Fruit fly (Drosophila melanogaster) whole organism, embryonic: ENCODE data around the gene SmE.

Experiments used
- Ada2b ChIP-seq: fragments of 200-800 bp; sonication (Bioruptor generic); IDR thresholded peaks from 2 replicates; pipeline ENCODE4 v1.3.6; 2022; ENCODE audit warnings: missing biosample characterization, missing genetic modification characterization
- Blimp-1 ChIP-seq: fragments of 200-800 bp; sonication (Bioruptor generic); optimal IDR thresholded peaks from 3 replicates; lab custom pipeline; 2018; ENCODE audit warnings: missing biosample characterization, missing genetic modification characterization, mild to moderate bottlenecking, moderate library complexity, missing genetic modification reagents
- CG10959 ChIP-seq: fragments of 200-800 bp; sonication (Bioruptor generic); IDR thresholded peaks from 2 replicates; pipeline ENCODE4 v1.3.6; 2022; ENCODE audit warnings: missing biosample characterization, missing genetic modification characterization
- CG11247 ChIP-seq: fragments of 200-800 bp; sonication (Bioruptor generic); IDR thresholded peaks from 2 replicates; pipeline ENCODE4 v1.3.6; 2022; ENCODE audit warnings: missing biosample characterization, missing genetic modification characterization
- CG1233 ChIP-seq: fragments of 200-800 bp; sonication (Bioruptor generic); optimal IDR thresholded peaks from 4 replicates; lab custom pipeline; 2018; ENCODE audit warnings: missing biosample characterization, mild to moderate bottlenecking, missing genetic modification characterization
- CG13424 ChIP-seq: fragments of 200-800 bp; sonication (Bioruptor generic); optimal IDR thresholded peaks from 2 replicates; lab custom pipeline; 2019; ENCODE audit warnings: missing biosample characterization, mild to moderate bottlenecking, missing genetic modification characterization, moderate library complexity
- CG17328 ChIP-seq: fragments of 200-800 bp; sonication (Bioruptor generic); IDR thresholded peaks from 2 replicates; pipeline ENCODE4 v1.3.6; 2022; ENCODE audit warnings: missing biosample characterization, missing genetic modification characterization
- CG17612 ChIP-seq: fragments of 200-800 bp; sonication (Bioruptor generic); IDR thresholded peaks from 2 replicates; pipeline ENCODE4 v1.3.6; 2022; ENCODE audit warnings: missing biosample characterization, missing genetic modification characterization
- CG18262 ChIP-seq: fragments of 200-800 bp; optimal IDR thresholded peaks from 3 replicates; lab custom pipeline; 2019; ENCODE audit warnings: missing biosample characterization, mild to moderate bottlenecking, missing genetic modification characterization, moderate library complexity
- CG18476 ChIP-seq: fragments of 200-800 bp; sonication (Bioruptor generic); optimal IDR thresholded peaks from 2 replicates; lab custom pipeline; 2016; ENCODE audit warnings: missing biosample characterization, mild to moderate bottlenecking, missing genetic modification characterization
- CG18764 ChIP-seq: fragments of 200-800 bp; sonication (Bioruptor generic); optimal IDR thresholded peaks from 3 replicates; lab custom pipeline; 2016; ENCODE audit warnings: missing biosample characterization, missing genetic modification characterization
- CG33213 ChIP-seq: fragments of 200-800 bp; sonication (Bioruptor generic); optimal IDR thresholded peaks from 3 replicates; lab custom pipeline; 2016; ENCODE audit warnings: missing biosample characterization, missing genetic modification characterization
- CG3407 ChIP-seq: fragments of 200-800 bp; sonication (Bioruptor generic); optimal IDR thresholded peaks from 2 replicates; lab custom pipeline; 2018; ENCODE audit warnings: missing biosample characterization, mild to moderate bottlenecking, missing genetic modification characterization
- CG34224 ChIP-seq: fragments of 200-800 bp; sonication (Bioruptor generic); IDR thresholded peaks from 3 replicates; pipeline ENCODE4 v1.3.6; 2022; ENCODE audit warnings: missing biosample characterization, missing genetic modification characterization; ENCODE audit not compliant: partially characterized antibody
- CG34422 ChIP-seq: fragments of 200-800 bp; sonication (Bioruptor generic); IDR thresholded peaks from 3 replicates; pipeline ENCODE4 v1.3.6; 2022; ENCODE audit warnings: missing biosample characterization, missing genetic modification characterization
- CG5245 ChIP-seq: fragments of 200-800 bp; sonication (Bioruptor generic); optimal IDR thresholded peaks from 3 replicates; lab custom pipeline; 2016; ENCODE audit warnings: missing biosample characterization, missing genetic modification characterization
- CG7271 ChIP-seq: fragments of 200-800 bp; sonication (Bioruptor generic); optimal IDR thresholded peaks from 2 replicates; lab custom pipeline; 2018; ENCODE audit warnings: missing biosample characterization, mild to moderate bottlenecking, missing genetic modification characterization, moderate library complexity
- CG7786 ChIP-seq: fragments of 200-800 bp; sonication (Bioruptor generic); optimal IDR thresholded peaks from 2 replicates; lab custom pipeline; 2016; ENCODE audit warnings: missing biosample characterization, missing genetic modification characterization
- CG7928 ChIP-seq: fragments of 200-800 bp; sonication (Bioruptor generic); optimal IDR thresholded peaks from 2 replicates; lab custom pipeline; 2017; ENCODE audit warnings: missing biosample characterization, mild to moderate bottlenecking, missing genetic modification characterization
- CG7987 ChIP-seq: fragments of 200-800 bp; sonication (Bioruptor generic); optimal IDR thresholded peaks from 2 replicates; lab custom pipeline; 2018; ENCODE audit warnings: missing biosample characterization, mild to moderate bottlenecking, missing genetic modification characterization, moderate library complexity
- CG8944 ChIP-seq: fragments of 200-800 bp; sonication (Bioruptor generic); optimal IDR thresholded peaks from 3 replicates; lab custom pipeline; 2016; ENCODE audit warnings: missing biosample characterization, missing genetic modification characterization
- GATAe ChIP-seq: fragments of 200-800 bp; sonication (Bioruptor generic); conservative IDR thresholded peaks from 2 replicates; pipeline ENCODE4 v1.3.6; 2022; ENCODE audit warnings: missing biosample characterization, missing genetic modification characterization
- HHEX ChIP-seq: fragments of 200-800 bp; sonication (Bioruptor generic); optimal IDR thresholded peaks from 3 replicates; lab custom pipeline; 2017; ENCODE audit warnings: missing biosample characterization, mild to moderate bottlenecking, missing genetic modification characterization, missing genetic modification reagents
- HmgD ChIP-seq: fragments of 200-800 bp; sonication (Bioruptor generic); optimal IDR thresholded peaks from 3 replicates; lab custom pipeline; 2016; ENCODE audit warnings: missing biosample characterization, missing genetic modification characterization
- Lhr ChIP-seq: fragments of 200-800 bp; sonication (Bioruptor generic); optimal IDR thresholded peaks from 3 replicates; lab custom pipeline; 2017; ENCODE audit warnings: mild to moderate bottlenecking, missing biosample characterization, missing genetic modification reagents, missing genetic modification characterization
- Side ChIP-seq: fragments of 200-800 bp; sonication (Bioruptor generic); optimal IDR thresholded peaks from 2 replicates; lab custom pipeline; 2016; ENCODE audit warnings: missing biosample characterization, missing genetic modification characterization
- Stat92E ChIP-seq, 3 experiments: fragments of >200 bp in 2 of 3; fragments of 200-800 bp in 1 of 3; sonication (Bioruptor generic) in 1 of 3; optimal IDR thresholded peaks; 2 replicates each; lab custom pipeline; 2017 to 2019; ENCODE audit warnings: missing biosample characterization in 3 of 3, missing genetic modification characterization in 3 of 3, mild to moderate bottlenecking in 1 of 3, moderate library complexity in 1 of 3
- Trl ChIP-seq, 3 experiments: fragments of >200 bp in 2 of 3; fragments of 200-800 bp in 1 of 3; sonication (Bioruptor generic) in 1 of 3; optimal IDR thresholded peaks; 2 replicates in 1 of 3; 3 replicates in 2 of 3; lab custom pipeline; 2016 to 2017; ENCODE audit warnings: missing biosample characterization in 1 of 3, missing genetic modification characterization in 1 of 3
- ara ChIP-seq: fragments of 200-800 bp; sonication (Bioruptor generic); IDR thresholded peaks from 2 replicates; pipeline ENCODE4 v1.3.6; 2022; ENCODE audit warnings: missing biosample characterization, missing genetic modification characterization
- bab2 ChIP-seq: fragments of 200-800 bp; sonication (Bioruptor generic); optimal IDR thresholded peaks from 2 replicates; lab custom pipeline; 2016; ENCODE audit warnings: missing biosample characterization, missing genetic modification characterization
- bbx ChIP-seq: fragments of 200-800 bp; sonication (Bioruptor generic); IDR thresholded peaks from 2 replicates; pipeline ENCODE4 v1.3.6; 2022; ENCODE audit warnings: missing biosample characterization, missing genetic modification characterization; ENCODE audit not compliant: partially characterized antibody
- cato ChIP-seq: fragments of 200-800 bp; sonication (Bioruptor generic); optimal IDR thresholded peaks from 2 replicates; lab custom pipeline; 2016; ENCODE audit warnings: missing biosample characterization, missing genetic modification characterization, borderline replicate concordance
- caup ChIP-seq: fragments of 200-800 bp; sonication (Bioruptor generic); optimal IDR thresholded peaks from 3 replicates; lab custom pipeline; 2017; ENCODE audit warnings: missing biosample characterization, mild to moderate bottlenecking, missing genetic modification characterization, moderate library complexity; ENCODE audit not compliant: severe bottlenecking
- disco-r ChIP-seq: fragments of 200-800 bp; sonication (Bioruptor generic); optimal IDR thresholded peaks from 2 replicates; lab custom pipeline; 2016; ENCODE audit warnings: missing biosample characterization, missing genetic modification characterization
- dmrt99B ChIP-seq: fragments of 200-800 bp; sonication (Bioruptor generic); optimal IDR thresholded peaks from 2 replicates; lab custom pipeline; 2018; ENCODE audit warnings: missing biosample characterization, mild to moderate bottlenecking, missing genetic modification characterization, moderate library complexity
- exex ChIP-seq: fragments of 200-800 bp; sonication (Bioruptor generic); optimal IDR thresholded peaks from 4 replicates; lab custom pipeline; 2018; ENCODE audit warnings: missing biosample characterization, mild to moderate bottlenecking, missing genetic modification characterization, moderate library complexity
- ftz-f1 ChIP-seq: fragments of 200-800 bp; sonication (Bioruptor generic); optimal IDR thresholded peaks from 2 replicates; lab custom pipeline; 2016; ENCODE audit warnings: missing biosample characterization, missing genetic modification characterization
- grau ChIP-seq: fragments of 200-800 bp; optimal IDR thresholded peaks from 3 replicates; lab custom pipeline; 2019; ENCODE audit warnings: missing biosample characterization, mild to moderate bottlenecking, missing genetic modification characterization, moderate library complexity
- maf-S ChIP-seq: fragments of 200-800 bp; sonication (Bioruptor generic); optimal IDR thresholded peaks from 2 replicates; lab custom pipeline; 2016; ENCODE audit warnings: missing biosample characterization, missing genetic modification characterization
- mam ChIP-seq: fragments of 200-800 bp; sonication (Bioruptor generic); optimal IDR thresholded peaks from 3 replicates; lab custom pipeline; 2016; ENCODE audit warnings: missing biosample characterization, missing genetic modification characterization
- org-1 ChIP-seq: fragments of 200-800 bp; sonication (Bioruptor generic); optimal IDR thresholded peaks from 2 replicates; lab custom pipeline; 2017; ENCODE audit warnings: missing biosample characterization, missing genetic modification characterization
- phol ChIP-seq: fragments of 200-800 bp; sonication (Bioruptor generic); optimal IDR thresholded peaks from 3 replicates; lab custom pipeline; 2018; ENCODE audit warnings: missing biosample characterization, mild to moderate bottlenecking, missing genetic modification characterization, moderate library complexity
- sqz ChIP-seq: fragments of 200-800 bp; sonication (Bioruptor generic); optimal IDR thresholded peaks from 3 replicates; lab custom pipeline; 2018; ENCODE audit warnings: missing biosample characterization, mild to moderate bottlenecking, missing genetic modification characterization
- tap ChIP-seq: fragments of 200-800 bp; optimal IDR thresholded peaks from 3 replicates; lab custom pipeline; 2019; ENCODE audit warnings: missing biosample characterization, mild to moderate bottlenecking, missing genetic modification characterization, moderate library complexity
- tll ChIP-seq, 2 experiments: fragments of 200-800 bp in 1 of 2; fragments of >200 bp in 1 of 2; sonication (Bioruptor generic) in 1 of 2; optimal IDR thresholded peaks; 2 replicates each; lab custom pipeline; 2017 to 2019; ENCODE audit warnings: missing biosample characterization in 2 of 2, missing genetic modification characterization in 2 of 2, mild to moderate bottlenecking in 1 of 2, moderate library complexity in 1 of 2
- ttk ChIP-seq: fragments of 200-800 bp; sonication (Bioruptor generic); IDR thresholded peaks from 2 replicates; pipeline ENCODE4 v2.1.2; 2022; ENCODE audit warnings: missing biosample characterization, missing genetic modification characterization
- vnd ChIP-seq: fragments of 200-800 bp; sonication (Bioruptor generic); IDR thresholded peaks from 3 replicates; pipeline ENCODE4 v1.3.6; 2022; ENCODE audit warnings: missing biosample characterization, missing genetic modification characterization; ENCODE audit not compliant: partially characterized antibody
- vvl ChIP-seq: fragments of 200-800 bp; sonication (Bioruptor generic); IDR thresholded peaks from 2 replicates; pipeline ENCODE4 v1.3.6; 2022; ENCODE audit warnings: missing biosample characterization, missing genetic modification characterization

SmE gene

dm6 chr2L:7932091-7932769, 47.0 kb upstream of the SmE start (continued):
- TF ChIP-seq Ada2b: peak; percentile 80
- no peak for TF ChIP-seq cato (GFP tag; lab: Kevin White, UChicago)
- peak; percentile 58 for TF ChIP-seq tap
- peak; percentile 72 for TF ChIP-seq Blimp-1 (GFP tag; lab: Kevin White, UChicago)
- TF ChIP-seq maf-S (GFP tag; lab: Kevin White, UChicago): peak; percentile 14
- TF ChIP-seq CG33213 (GFP tag; lab: Kevin White, UChicago): no peak
- no peak for TF ChIP-seq vnd (GFP tag; lab: Robert Waterston, UW)
- no peak for TF ChIP-seq bbx (GFP tag; lab: Robert Waterston, UW)
- peak; percentile 69 for TF ChIP-seq exex (tag; lab: Kevin White, UChicago)
- no peak for TF ChIP-seq HmgD (GFP tag; lab: Kevin White, UChicago)
- TF ChIP-seq sqz (GFP tag; lab: Kevin White, UChicago): peak; percentile 56
- peak; percentile 77 for TF ChIP-seq phol (tag; lab: Kevin White, UChicago)
- TF ChIP-seq CG3407 (GFP tag; lab: Kevin White, UChicago): peak; percentile 25
- peak; percentile 79 for TF ChIP-seq dmrt99B (tag; lab: Kevin White, UChicago)
- TF ChIP-seq CG18764 (GFP tag; lab: Kevin White, UChicago): peak; percentile 35
- TF ChIP-seq Stat92E (GFP tag; optimal IDR thresholded peaks at IDR 0.05; lab: Kevin White, UChicago): no peak
- peak; percentile 83 for TF ChIP-seq HHEX (GFP tag; lab: Kevin White, UChicago)
- peak; percentile 73 for TF ChIP-seq CG34422 (GFP tag; lab: Robert Waterston, UW)
- TF ChIP-seq grau (tag; lab: Kevin White, UChicago): peak; percentile 75
- TF ChIP-seq Trl (optimal IDR thresholded peaks at IDR 0.05; lab: Kevin White, UChicago): no peak
- TF ChIP-seq Trl (GFP tag; optimal IDR thresholded peaks at IDR 0.05; lab: Kevin White, UChicago): peak; percentile 22
- peak; percentile 27 for TF ChIP-seq CG7928 (GFP tag; lab: Kevin White, UChicago)
- peak; percentile 61 for TF ChIP-seq ttk (GFP tag; lab: Robert Waterston, UW)
- TF ChIP-seq CG18262 (tag; lab: Kevin White, UChicago): peak; percentile 53
- no peak for TF ChIP-seq Lhr (GFP tag; lab: Kevin White, UChicago)
- peak; percentile 28 for TF ChIP-seq mam (GFP tag; lab: Kevin White, UChicago)
- peak; percentile 59 for TF ChIP-seq CG17328 (GFP tag; lab: Robert Waterston, UW)
- no peak for TF ChIP-seq disco-r (GFP tag; lab: Kevin White, UChicago)
- TF ChIP-seq GATAe (GFP tag; lab: Robert Waterston, UW): no peak; the same call in 1 of the 2 replicates
- TF ChIP-seq org-1: peak; percentile 52
- peak; percentile 90 for TF ChIP-seq vvl
- TF ChIP-seq CG7271 (tag; lab: Kevin White, UChicago): no peak
- peak; percentile 67; the same call in 1 of the 2 replicates for TF ChIP-seq CG11247
- no peak for TF ChIP-seq CG7786 (GFP tag; lab: Kevin White, UChicago)
- TF ChIP-seq ara (GFP tag; lab: Robert Waterston, UW): no peak
- no peak for TF ChIP-seq ftz-f1 (GFP tag; lab: Kevin White, UChicago)
- TF ChIP-seq caup: peak; percentile 61
- no peak for TF ChIP-seq CG7987 (GFP tag; lab: Kevin White, UChicago)
- no peak for TF ChIP-seq tll (GFP tag; optimal IDR thresholded peaks at IDR 0.05; lab: Kevin White, UChicago)
- peak; percentile 45; the same call in 1 of the 2 replicates for TF ChIP-seq CG17612 (GFP tag; lab: Robert Waterston, UW)
- TF ChIP-seq Side (GFP tag; lab: Kevin White, UChicago): no peak
- TF ChIP-seq CG13424 (tag; lab: Kevin White, UChicago): peak; percentile 71
- TF ChIP-seq CG1233 (GFP tag; lab: Kevin White, UChicago): peak; percentile 74
- no peak for TF ChIP-seq CG34224 (GFP tag; lab: Robert Waterston, UW)
- no peak for TF ChIP-seq bab2 (GFP tag; lab: Kevin White, UChicago)
- TF ChIP-seq CG8944 (GFP tag; lab: Kevin White, UChicago): no peak
- TF ChIP-seq CG5245: peak; percentile 35
- no peak for TF ChIP-seq CG10959 (GFP tag; lab: Robert Waterston, UW)
- TF ChIP-seq CG18476 (GFP tag; lab: Kevin White, UChicago): peak; percentile 40
